Worm (Caenorhabditis elegans) whole organism, L1 larva: ENCODE results near the gene sdpn-1.

Experiments
- aly-2 ChIP-seq: fragments of 150-350 bp; optimal IDR thresholded peaks from 2 replicates; lab custom pipeline; 2014; ENCODE audit warnings: missing biosample characterization, missing genetic modification characterization
- ama-1 ChIP-seq: fragments of 150-350 bp; optimal IDR thresholded peaks from 2 replicates; lab custom pipeline; 2014
- ceh-82 ChIP-seq, 3 experiments: fragments of 150-350 bp in 1 of 3; sonication (generic microtip) in 2 of 3; optimal IDR thresholded peaks; 2 replicates each; lab custom pipeline; 2014 to 2017; ENCODE audit warnings: missing biosample characterization in 3 of 3, missing genetic modification characterization in 3 of 3
- dpl-1 ChIP-seq, 3 experiments: fragments of 150-350 bp in 2 of 3; sonication (generic microtip) in 1 of 3; optimal IDR thresholded peaks; 2 replicates each; lab custom pipeline; 2014 to 2017; ENCODE audit warnings: missing biosample characterization in 3 of 3, missing genetic modification characterization in 3 of 3, missing genetic modification reagents in 3 of 3
- lin-14 ChIP-seq: fragments of 200-800 bp; sonication (Bioruptor generic); optimal IDR thresholded peaks from 2 replicates; lab custom pipeline; 2018; ENCODE audit warnings: mild to moderate bottlenecking, missing genetic modification characterization, moderate library complexity, missing compliant biosample characterization
- mep-1 ChIP-seq: fragments of 150-350 bp; optimal IDR thresholded peaks from 2 replicates; lab custom pipeline; 2014; ENCODE audit warnings: missing biosample characterization, missing genetic modification characterization
- nhr-77 ChIP-seq: fragments of 150-350 bp; optimal IDR thresholded peaks from 2 replicates; lab custom pipeline; 2014; ENCODE audit warnings: missing biosample characterization, missing genetic modification characterization
- snu-23 ChIP-seq: sonication (generic microtip); optimal IDR thresholded peaks from 2 replicates; lab custom pipeline; 2016; ENCODE audit warnings: missing genetic modification characterization, missing compliant biosample characterization
- tbx-2 ChIP-seq: sonication (generic microtip); optimal IDR thresholded peaks from 2 replicates; lab custom pipeline; 2016; ENCODE audit warnings: missing genetic modification characterization, missing compliant biosample characterization
- unc-130 ChIP-seq: fragments of 150-350 bp; optimal IDR thresholded peaks from 2 replicates; lab custom pipeline; 2017; ENCODE audit warnings: missing biosample characterization, missing genetic modification characterization, inconsistent platforms
- xbp-1 ChIP-seq: sonication (generic microtip); optimal IDR thresholded peaks from 2 replicates; lab custom pipeline; 2016; ENCODE audit warnings: missing genetic modification characterization, missing compliant biosample characterization
- ztf-11 ChIP-seq, 2 experiments: sonication (generic microtip); optimal IDR thresholded peaks; 2 replicates each; lab custom pipeline; 2016 to 2017; ENCODE audit warnings: missing genetic modification characterization in 2 of 2, missing biosample characterization in 1 of 2, missing compliant biosample characterization in 1 of 2

DNA sequence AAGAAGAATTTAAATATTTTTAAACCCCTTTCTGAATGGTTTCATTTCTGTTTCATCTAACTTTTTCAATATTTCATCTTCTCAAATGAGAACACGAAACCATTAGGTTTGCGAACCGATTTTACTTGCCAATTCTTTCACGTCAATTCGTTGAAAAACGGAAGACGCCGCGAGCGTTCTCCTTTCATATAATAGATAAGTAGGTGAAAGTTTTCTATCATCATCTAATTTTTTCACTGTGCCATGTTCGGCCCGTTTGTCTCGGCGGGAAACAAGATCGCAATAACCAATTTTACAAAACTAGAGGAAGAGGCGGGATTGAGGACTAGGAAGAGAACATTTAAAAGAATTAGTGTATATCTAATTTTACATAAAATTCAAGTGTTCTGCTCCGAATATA is 47.1 kb upstream of the sdpn-1 start, which contains the start of gene C18A11.4:
- TF ChIP-seq lin-14 (no peak), ztf-11 (tag; optimal IDR thresholded peaks at IDR 0.05; lab: Kevin White, UChicago) (no peak), unc-130 (tag; lab: Kevin White, UChicago) (no peak), xbp-1 (tag; lab: Kevin White, UChicago) (no peak), ceh-82 (tag; optimal IDR thresholded peaks at IDR 0.05; lab: Kevin White, UChicago) (no peak), nhr-77 (tag; lab: Kevin White, UChicago) (no peak), dpl-1 (GFP tag; optimal IDR thresholded peaks at IDR 0.05; lab: Kevin White, UChicago) (no peak), snu-23 (GFP tag; lab: Kevin White, UChicago) (no peak), aly-2 (tag; lab: Kevin White, UChicago) (no peak), mep-1 (tag; lab: Kevin White, UChicago) (no peak), tbx-2 (no peak), ama-1 (lab: Kevin White, UChicago) (no peak)
